Worm (Caenorhabditis elegans): ENCODE results near the gene lect-2.

The lect-2 gene

ce11 chrII:5792490-5792889 lies 2.0 kb downstream of the lect-2 start, which contains the start of gene K05F1.14:
Gene K05F1.14, minus strand, starts transcription at chrII:5792590.
- TF ChIP-seq pqm-1 (tag; optimal IDR thresholded peaks at IDR 0.05) (no peak), T23F11.4 (GFP tag; optimal IDR thresholded peaks at IDR 0.05) (no peak), ceh-6 (GFP tag; optimal IDR thresholded peaks at IDR 0.05) (no peak), ceh-24 (tag; optimal IDR thresholded peaks at IDR 0.05) (no peak), K02D7.2 (tag; optimal IDR thresholded peaks at IDR 0.05) (no peak), ceh-19 (GFP tag; optimal IDR thresholded peaks at IDR 0.05) (no peak), ttx-3 (tag; optimal IDR thresholded peaks at IDR 0.05) (no peak), K09A11.1 (tag; optimal IDR thresholded peaks at IDR 0.05; ENCODE audit: insufficient read depth) (no peak), tbx-2 (tag; optimal IDR thresholded peaks at IDR 0.05) (no peak), ceh-34 (tag; optimal IDR thresholded peaks at IDR 0.05) (no peak)

ce11 chrII:5794195-5794594 lies 3.7 kb downstream of the lect-2 start, which contains the start of gene acdh-8:
Gene acdh-8, plus strand, starts transcription at chrII:5794495.
- no peak for TF ChIP-seq ets-4 (tag; optimal IDR thresholded peaks at IDR 0.05)
- TF ChIP-seq sox-2 (GFP tag; IDR thresholded peaks at IDR 0.05), result no peak
- no peak for TF ChIP-seq K02D7.2 (tag; optimal IDR thresholded peaks at IDR 0.05)
- TF ChIP-seq sox-4 (tag; optimal IDR thresholded peaks at IDR 0.05), result no peak

ce11 chrII:5797348-5797977 lies 6.9 kb downstream of the lect-2 start, which contains the start of the genes msp-63 and msp-142:
Gene msp-63, minus strand, starts transcription at chrII:5797448.
Gene msp-142, plus strand, starts transcription at chrII:5797927.
- TF ChIP-seq ttx-3 (tag; optimal IDR thresholded peaks at IDR 0.05), result no peak
- no peak for TF ChIP-seq ceh-2 (tag; optimal IDR thresholded peaks at IDR 0.05)
- no peak for TF ChIP-seq K02D7.2 (tag; optimal IDR thresholded peaks at IDR 0.05)
- no peak for TF ChIP-seq che-1 (tag; optimal IDR thresholded peaks at IDR 0.05)
- no peak for TF ChIP-seq npax-4 (tag; optimal IDR thresholded peaks at IDR 0.05)
- no peak for TF ChIP-seq ceh-14 (tag; optimal IDR thresholded peaks at IDR 0.05)
- TF ChIP-seq Y22D7AL.16 (tag; optimal IDR thresholded peaks at IDR 0.05), result no peak
- no peak for TF ChIP-seq ceh-24 (tag; optimal IDR thresholded peaks at IDR 0.05)
- TF ChIP-seq nhr-11 (tag; optimal IDR thresholded peaks at IDR 0.05), result no peak
- no peak for TF ChIP-seq madf-2 (tag; optimal IDR thresholded peaks at IDR 0.05)
- TF ChIP-seq hlh-30 (tag; optimal IDR thresholded peaks at IDR 0.05; ENCODE audit: insufficient read depth), result no peak
- TF ChIP-seq elt-2 (tag; optimal IDR thresholded peaks at IDR 0.05), result no peak
- TF ChIP-seq syd-9 (tag; optimal IDR thresholded peaks at IDR 0.05), result no peak
- TF ChIP-seq zip-5 (tag; optimal IDR thresholded peaks at IDR 0.05), result no peak
- no peak for TF ChIP-seq ceh-6 (GFP tag; optimal IDR thresholded peaks at IDR 0.05)
- TF ChIP-seq ceh-34 (tag; optimal IDR thresholded peaks at IDR 0.05), result no peak
- no peak for TF ChIP-seq ahr-1 (tag; optimal IDR thresholded peaks at IDR 0.05)

- TF ChIP-seq gmeb-2 (tag; optimal IDR thresholded peaks at IDR 0.05) (no peak), tbx-7 (tag; optimal IDR thresholded peaks at IDR 0.05) (no peak), K09A11.1 (tag; optimal IDR thresholded peaks at IDR 0.05; ENCODE audit: insufficient read depth) (no peak), ahr-1 (tag; optimal IDR thresholded peaks at IDR 0.05) (no peak), ceh-6 (GFP tag; optimal IDR thresholded peaks at IDR 0.05) (no peak)
Observed at ce11 chrII:5799553-5799952, 9.0 kb downstream of the lect-2 start, which contains the start of gene K05F1.8. Gene K05F1.8, minus strand, starts transcription at chrII:5799653.

- TF ChIP-seq ref-2 (tag; optimal IDR thresholded peaks at IDR 0.05) (no peak), hlh-13 (GFP tag; optimal IDR thresholded peaks at IDR 0.05) (no peak), ceh-6 (GFP tag; optimal IDR thresholded peaks at IDR 0.05) (no peak), sox-2 (GFP tag; IDR thresholded peaks at IDR 0.05) (no peak), lim-6 (tag; optimal IDR thresholded peaks at IDR 0.05) (no peak), ahr-1 (tag; optimal IDR thresholded peaks at IDR 0.05) (no peak)
Observed at ce11 chrII:5801075-5801474, 10.6 kb downstream of the lect-2 start, which contains the start of the genes K05F1.9 and K05F1.1. Gene K05F1.9, minus strand, starts transcription at chrII:5801175. Gene K05F1.1, plus strand, starts transcription at chrII:5801382.

ce11 chrII:5804288-5804687 lies 13.8 kb downstream of the lect-2 start:
- TF ChIP-seq ceh-14 (tag; optimal IDR thresholded peaks at IDR 0.05) (no peak), C08G9.2 (tag; optimal IDR thresholded peaks at IDR 0.05) (no peak), che-1 (tag; optimal IDR thresholded peaks at IDR 0.05) (no peak), ceh-45 (GFP tag; IDR thresholded peaks at IDR 0.05) (no peak), zip-5 (tag; optimal IDR thresholded peaks at IDR 0.05) (no peak), hlh-8 (tag; optimal IDR thresholded peaks at IDR 0.05) (no peak), F13H6.1 (tag; optimal IDR thresholded peaks at IDR 0.05) (no peak), rnt-1 (tag; optimal IDR thresholded peaks at IDR 0.05) (no peak), pag-3 (tag; optimal IDR thresholded peaks at IDR 0.05; ENCODE audit: borderline replicate concordance) (no peak), npax-4 (tag; optimal IDR thresholded peaks at IDR 0.05) (no peak), sox-4 (tag; optimal IDR thresholded peaks at IDR 0.05) (no peak), K09A11.1 (tag; optimal IDR thresholded peaks at IDR 0.05; ENCODE audit: insufficient read depth) (no peak), unc-42 (tag; optimal IDR thresholded peaks at IDR 0.05) (no peak)

Measured in whole organism, late embryonic.